Worm (Caenorhabditis elegans) whole organism, L2 larva: ENCODE data around the gene C15H9.11.

ENCODE experiments used
- C34F6.9 ChIP-seq: fragments of 150-350 bp; optimal IDR thresholded peaks from 2 replicates; lab custom pipeline; 2014; ENCODE audit warnings: missing biosample characterization, missing genetic modification characterization
- F13H6.1 ChIP-seq: sonication (generic microtip); optimal IDR thresholded peaks from 2 replicates; lab custom pipeline; 2016; ENCODE audit warnings: missing genetic modification characterization, missing compliant biosample characterization
- R02D3.7 ChIP-seq: fragments of 150-350 bp; optimal IDR thresholded peaks from 2 replicates; lab custom pipeline; 2014; ENCODE audit warnings: missing biosample characterization, missing genetic modification characterization
- Y55F3AM.14 ChIP-seq: fragments of 200-800 bp; sonication (Bioruptor generic); optimal IDR thresholded peaks from 2 replicates; lab custom pipeline; 2018; ENCODE audit warnings: mild to moderate bottlenecking, missing genetic modification characterization, missing compliant biosample characterization
- ZK546.5 ChIP-seq: sonication (generic microtip); optimal IDR thresholded peaks from 2 replicates; lab custom pipeline; 2017; ENCODE audit warnings: missing biosample characterization, missing genetic modification characterization
- alr-1 ChIP-seq: fragments of 150-350 bp; optimal IDR thresholded peaks from 2 replicates; lab custom pipeline; 2014; ENCODE audit warnings: missing biosample characterization, missing genetic modification characterization
- aly-2 ChIP-seq: fragments of 150-350 bp; optimal IDR thresholded peaks from 2 replicates; lab custom pipeline; 2014; ENCODE audit warnings: missing biosample characterization, missing genetic modification characterization
- ama-1 ChIP-seq: fragments of 150-350 bp; optimal IDR thresholded peaks from 2 replicates; lab custom pipeline; 2018; ENCODE audit warnings: inconsistent platforms
- blmp-1 ChIP-seq: sonication (generic microtip); optimal IDR thresholded peaks from 2 replicates; lab custom pipeline; 2017; ENCODE audit warnings: missing genetic modification characterization, mild to moderate bottlenecking, missing compliant biosample characterization, antibody characterized with exemption, moderate library complexity; ENCODE audit not compliant: insufficient read depth
- ceh-16 ChIP-seq: fragments of 150-350 bp; optimal IDR thresholded peaks from 2 replicates; lab custom pipeline; 2014; ENCODE audit warnings: missing biosample characterization, missing genetic modification characterization
- crh-2 ChIP-seq: sonication (generic microtip); optimal IDR thresholded peaks from 2 replicates; lab custom pipeline; 2017; ENCODE audit warnings: missing biosample characterization, missing genetic modification characterization
- dmd-4 ChIP-seq: sonication (generic microtip); optimal IDR thresholded peaks from 2 replicates; lab custom pipeline; 2017; ENCODE audit warnings: missing biosample characterization, missing genetic modification characterization
- egl-27 ChIP-seq: sonication (generic microtip); optimal IDR thresholded peaks from 3 replicates; lab custom pipeline; 2017; ENCODE audit warnings: missing biosample characterization, missing genetic modification reagents, missing genetic modification characterization
- elt-1 ChIP-seq: fragments of 150-350 bp; optimal IDR thresholded peaks from 2 replicates; lab custom pipeline; 2014; ENCODE audit warnings: missing biosample characterization, missing genetic modification characterization
- elt-3 ChIP-seq: sonication (generic microtip); optimal IDR thresholded peaks from 2 replicates; lab custom pipeline; 2017; ENCODE audit warnings: missing biosample characterization, missing genetic modification characterization
- fos-1 ChIP-seq: fragments of 150-350 bp; optimal IDR thresholded peaks from 2 replicates; lab custom pipeline; 2014; ENCODE audit warnings: missing biosample characterization, missing genetic modification characterization
- gmeb-1 ChIP-seq: fragments of 150-350 bp; optimal IDR thresholded peaks from 2 replicates; lab custom pipeline; 2014; ENCODE audit warnings: missing biosample characterization, missing genetic modification characterization
- lin-11 ChIP-seq: fragments of 150-350 bp; sonication (generic microtip); optimal IDR thresholded peaks from 2 replicates; lab custom pipeline; 2014; ENCODE audit warnings: missing biosample characterization, missing genetic modification characterization, inconsistent platforms, mixed read lengths
- lin-39 ChIP-seq: fragments of 150-350 bp; optimal IDR thresholded peaks from 2 replicates; lab custom pipeline; 2014; ENCODE audit warnings: missing biosample characterization, missing genetic modification reagents, missing genetic modification characterization
- lsy-2 ChIP-seq, 2 experiments: fragments of 150-350 bp in 1 of 2; sonication (generic microtip) in 1 of 2; optimal IDR thresholded peaks; 2 replicates each; lab custom pipeline; 2014 to 2017; ENCODE audit warnings: missing biosample characterization in 2 of 2, missing genetic modification characterization in 2 of 2
- mab-5 ChIP-seq: fragments of 150-350 bp; optimal IDR thresholded peaks from 2 replicates; lab custom pipeline; 2014; ENCODE audit warnings: missing biosample characterization, missing genetic modification characterization
- mbf-1 ChIP-seq: sonication (generic microtip); optimal IDR thresholded peaks from 2 replicates; lab custom pipeline; 2017; ENCODE audit warnings: missing biosample characterization, missing genetic modification characterization
- mdl-1 ChIP-seq, 2 experiments: fragments of 150-350 bp in 1 of 2; sonication (generic microtip) in 1 of 2; optimal IDR thresholded peaks; 2 replicates each; lab custom pipeline; 2017; ENCODE audit warnings: missing biosample characterization in 2 of 2, missing genetic modification characterization in 2 of 2
- nhr-10 ChIP-seq: sonication (generic microtip); optimal IDR thresholded peaks from 2 replicates; lab custom pipeline; 2017; ENCODE audit warnings: missing biosample characterization, missing genetic modification characterization
- nhr-11 ChIP-seq: fragments of 150-350 bp; optimal IDR thresholded peaks from 2 replicates; lab custom pipeline; 2014; ENCODE audit warnings: missing biosample characterization, missing genetic modification characterization
- nhr-12 ChIP-seq: fragments of 150-350 bp; optimal IDR thresholded peaks from 2 replicates; lab custom pipeline; 2014; ENCODE audit warnings: missing biosample characterization, missing genetic modification characterization
- nhr-129 ChIP-seq: fragments of 150-350 bp; optimal IDR thresholded peaks from 2 replicates; lab custom pipeline; 2014; ENCODE audit warnings: missing biosample characterization, missing genetic modification characterization
- nhr-21 ChIP-seq: fragments of 150-350 bp; optimal IDR thresholded peaks from 2 replicates; lab custom pipeline; 2014; ENCODE audit warnings: missing biosample characterization, missing genetic modification characterization
- nhr-23 ChIP-seq: fragments of 150-350 bp; optimal IDR thresholded peaks from 2 replicates; lab custom pipeline; 2014; ENCODE audit warnings: missing biosample characterization, missing genetic modification reagents, missing genetic modification characterization
- nhr-237 ChIP-seq: fragments of 150-350 bp; optimal IDR thresholded peaks from 2 replicates; lab custom pipeline; 2014; ENCODE audit warnings: missing biosample characterization, missing genetic modification characterization
- nhr-25 ChIP-seq: fragments of 150-350 bp; sonication (generic microtip); optimal IDR thresholded peaks from 3 replicates; lab custom pipeline; 2014; ENCODE audit warnings: missing biosample characterization, missing genetic modification characterization
- nhr-6 ChIP-seq: fragments of 150-350 bp; optimal IDR thresholded peaks from 2 replicates; lab custom pipeline; 2014; ENCODE audit warnings: missing biosample characterization, missing genetic modification characterization
- nhr-77 ChIP-seq: fragments of 150-350 bp; optimal IDR thresholded peaks from 2 replicates; lab custom pipeline; 2014; ENCODE audit warnings: missing biosample characterization, missing genetic modification characterization
- peb-1 ChIP-seq: fragments of 150-350 bp; optimal IDR thresholded peaks from 2 replicates; lab custom pipeline; 2014; ENCODE audit warnings: missing biosample characterization, missing genetic modification characterization
- sem-4 ChIP-seq: fragments of 150-350 bp; optimal IDR thresholded peaks from 2 replicates; lab custom pipeline; 2014; ENCODE audit warnings: missing biosample characterization, missing genetic modification reagents, missing genetic modification characterization
- skn-1 ChIP-seq: sonication (generic microtip); optimal IDR thresholded peaks from 2 replicates; lab custom pipeline; 2017; ENCODE audit warnings: missing biosample characterization, missing genetic modification characterization
- sma-3 ChIP-seq: sonication (generic microtip); optimal IDR thresholded peaks from 2 replicates; lab custom pipeline; 2016; ENCODE audit warnings: missing genetic modification reagents, missing genetic modification characterization, missing compliant biosample characterization
- sma-9 ChIP-seq, 2 experiments: fragments of 150-350 bp in 1 of 2; sonication (generic microtip) in 1 of 2; optimal IDR thresholded peaks; 2 replicates each; lab custom pipeline; 2014 to 2016; ENCODE audit warnings: missing genetic modification characterization in 2 of 2, mild to moderate bottlenecking in 1 of 2, missing biosample characterization in 1 of 2, missing compliant biosample characterization in 1 of 2, missing genetic modification reagents in 1 of 2, moderate library complexity in 1 of 2
- snpc-4 ChIP-seq: fragments of 150-350 bp; optimal IDR thresholded peaks from 2 replicates; lab custom pipeline; 2014; ENCODE audit warnings: missing biosample characterization, missing genetic modification characterization
- unc-39 ChIP-seq: fragments of 150-350 bp; optimal IDR thresholded peaks from 2 replicates; lab custom pipeline; 2014; ENCODE audit warnings: missing biosample characterization, missing genetic modification characterization
- unc-55 ChIP-seq: fragments of 150-350 bp; sonication (generic microtip); optimal IDR thresholded peaks from 3 replicates; lab custom pipeline; 2014; ENCODE audit warnings: missing biosample characterization, missing genetic modification reagents, missing genetic modification characterization
- unc-62 ChIP-seq: fragments of 150-350 bp; optimal IDR thresholded peaks from 2 replicates; lab custom pipeline; 2014; ENCODE audit warnings: missing biosample characterization, missing genetic modification reagents, missing genetic modification characterization
- zag-1 ChIP-seq: fragments of 150-350 bp; optimal IDR thresholded peaks from 2 replicates; lab custom pipeline; 2014; ENCODE audit warnings: missing biosample characterization, missing genetic modification characterization
- ztf-1 ChIP-seq: fragments of 200-800 bp; sonication (Bioruptor generic); conservative IDR thresholded peaks from 2 replicates; pipeline ENCODE4 v1.3.6; 2022; ENCODE audit warnings: missing genetic modification characterization, missing compliant biosample characterization
- ztf-11 ChIP-seq: sonication (generic microtip); optimal IDR thresholded peaks from 2 replicates; lab custom pipeline; 2017; ENCODE audit warnings: missing biosample characterization, missing genetic modification characterization
- ztf-4 ChIP-seq: fragments of 150-350 bp; optimal IDR thresholded peaks from 2 replicates; lab custom pipeline; 2014; ENCODE audit warnings: missing biosample characterization, missing genetic modification characterization

Gene C15H9.11

DNA sequence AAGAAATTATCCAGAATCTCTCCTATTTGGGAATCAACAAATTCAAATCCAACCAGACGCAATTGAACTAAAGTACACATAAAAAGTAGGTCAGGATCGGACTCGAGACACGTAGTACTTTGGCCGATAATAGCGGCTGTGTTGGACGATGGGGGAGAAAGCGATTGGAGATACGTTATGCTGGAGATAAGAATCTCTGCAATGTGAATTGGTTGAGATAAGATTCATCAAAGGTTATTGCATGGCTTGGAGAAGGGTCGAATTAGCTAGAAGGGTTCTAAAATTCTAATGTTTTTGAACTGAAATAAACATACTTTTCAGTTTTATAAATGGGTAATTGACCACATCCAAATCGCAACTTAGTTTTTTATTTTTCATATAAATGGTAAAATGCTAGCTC is 10.7 kb downstream of the C15H9.11 start:
- no peak for TF ChIP-seq lsy-2 (tag; optimal IDR thresholded peaks at IDR 0.05; lab: Kevin White, UChicago)
- no peak for TF ChIP-seq nhr-129 (tag; lab: Kevin White, UChicago)
- TF ChIP-seq aly-2 (tag; lab: Kevin White, UChicago) = no peak
- TF ChIP-seq ztf-11 (tag; lab: Kevin White, UChicago) = no peak
- TF ChIP-seq F13H6.1 = no peak
- TF ChIP-seq snpc-4 (tag; lab: Kevin White, UChicago) = no peak
- TF ChIP-seq skn-1 (tag; lab: Kevin White, UChicago) = no peak
- TF ChIP-seq crh-2 = no peak
- no peak for TF ChIP-seq R02D3.7 (tag; lab: Kevin White, UChicago)
- no peak for TF ChIP-seq ztf-4
- TF ChIP-seq zag-1 (tag; lab: Kevin White, UChicago) = no peak
- TF ChIP-seq elt-1 (tag; lab: Kevin White, UChicago) = peak; percentile 95
- TF ChIP-seq lin-11 = no peak
- TF ChIP-seq sem-4 = peak; percentile 27
- TF ChIP-seq alr-1 (tag; lab: Kevin White, UChicago) = no peak
- TF ChIP-seq nhr-11 (tag; lab: Kevin White, UChicago) = no peak
- no peak for TF ChIP-seq nhr-23 (tag; lab: Kevin White, UChicago)
- TF ChIP-seq fos-1 (tag; lab: Kevin White, UChicago) = no peak
- TF ChIP-seq nhr-77 (tag; lab: Kevin White, UChicago) = no peak
- TF ChIP-seq dmd-4 (tag; lab: Kevin White, UChicago) = no peak
- no peak for TF ChIP-seq nhr-10 (tag; lab: Kevin White, UChicago)
- TF ChIP-seq Y55F3AM.14 = no peak
- TF ChIP-seq unc-39 (tag; lab: Kevin White, UChicago) = no peak
- peak; percentile 82 for TF ChIP-seq sma-9 (GFP tag; optimal IDR thresholded peaks at IDR 0.05; lab: Kevin White, UChicago)
- no peak for TF ChIP-seq sma-9 (tag; optimal IDR thresholded peaks at IDR 0.05; lab: Kevin White, UChicago)
- TF ChIP-seq unc-55 = no peak
- no peak for TF ChIP-seq ama-1 (lab: Kevin White, UChicago)
- no peak for TF ChIP-seq sma-3 (GFP tag; lab: Kevin White, UChicago)
- no peak for TF ChIP-seq gmeb-1 (tag; lab: Kevin White, UChicago)
- TF ChIP-seq nhr-237 = no peak
- TF ChIP-seq mdl-1 (tag; optimal IDR thresholded peaks at IDR 0.05; lab: Kevin White, UChicago) = no peak
- no peak for TF ChIP-seq nhr-21
- TF ChIP-seq mbf-1 (tag; lab: Kevin White, UChicago) = no peak
- no peak for TF ChIP-seq elt-3 (tag; lab: Kevin White, UChicago)
- no peak for TF ChIP-seq egl-27 (tag; lab: Kevin White, UChicago)
- no peak for TF ChIP-seq ztf-1 (GFP tag; lab: Robert Waterston, UW)
- no peak for TF ChIP-seq nhr-12 (tag; lab: Kevin White, UChicago)
- no peak for TF ChIP-seq ZK546.5 (tag; lab: Kevin White, UChicago)
- no peak for TF ChIP-seq unc-62 (GFP tag; lab: Kevin White, UChicago)
- TF ChIP-seq lin-39 (tag; lab: Kevin White, UChicago) = no peak
- no peak for TF ChIP-seq nhr-25 (tag; lab: Kevin White, UChicago)
- no peak for TF ChIP-seq peb-1
- no peak for TF ChIP-seq mab-5 (tag; lab: Kevin White, UChicago)
- TF ChIP-seq nhr-6 = no peak
- peak; percentile 71 for TF ChIP-seq blmp-1 (tag; lab: Kevin White, UChicago)
- peak; percentile 84 for TF ChIP-seq ceh-16 (tag; lab: Kevin White, UChicago)

DNA sequence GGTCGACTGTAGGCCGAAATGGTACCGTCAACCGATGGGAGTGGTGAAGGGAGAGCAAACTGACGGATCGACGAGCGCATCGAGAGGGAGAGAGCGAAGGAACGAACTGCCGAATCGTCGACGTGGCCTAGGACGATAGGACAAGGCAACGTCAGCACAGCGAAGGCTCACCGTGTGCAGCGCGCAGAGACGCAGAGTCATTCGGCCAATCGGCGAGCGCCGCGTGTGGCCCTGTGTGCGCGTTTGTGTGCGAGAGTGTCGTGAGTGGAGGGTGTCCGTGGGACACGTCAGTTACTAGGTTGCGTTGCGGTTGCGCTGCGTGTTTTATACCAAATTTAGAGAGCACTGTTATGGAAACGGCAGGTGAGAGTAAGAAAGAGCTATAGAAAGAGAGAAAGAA is 11.2 kb downstream of the C15H9.11 start, which contains the start of gene hsp-3:
Gene hsp-3 (minus strand): TSS at position 158 of the 400 bp plus-strand sequence.
- TF ChIP-seq zag-1 (tag; lab: Kevin White, UChicago) (peak; percentile 80), R02D3.7 (tag; lab: Kevin White, UChicago) (peak; percentile 26), ceh-16 (tag; lab: Kevin White, UChicago) (peak; percentile 97), fos-1 (tag; lab: Kevin White, UChicago) (peak; percentile 96), ama-1 (lab: Kevin White, UChicago) (no peak), mab-5 (tag; lab: Kevin White, UChicago) (peak; percentile 94), alr-1 (tag; lab: Kevin White, UChicago) (no peak), snpc-4 (tag; lab: Kevin White, UChicago) (peak; percentile 69), sma-3 (GFP tag; lab: Kevin White, UChicago) (peak; percentile 98), nhr-10 (tag; lab: Kevin White, UChicago) (peak; percentile 64), lin-39 (tag; lab: Kevin White, UChicago) (no peak), nhr-21 (peak; percentile 96), nhr-77 (tag; lab: Kevin White, UChicago) (peak; percentile 77), blmp-1 (tag; lab: Kevin White, UChicago) (peak; percentile 74), gmeb-1 (tag; lab: Kevin White, UChicago) (peak; percentile 86), nhr-129 (tag; lab: Kevin White, UChicago) (peak; percentile 98), sem-4 (peak; percentile 89), mdl-1 (tag; optimal IDR thresholded peaks at IDR 0.05; lab: Kevin White, UChicago) (peak; percentile 76 to 88), dmd-4 (tag; lab: Kevin White, UChicago) (no peak), ztf-1 (GFP tag; lab: Robert Waterston, UW) (no peak), skn-1 (tag; lab: Kevin White, UChicago) (no peak), C34F6.9 (peak; percentile 94), lsy-2 (tag; optimal IDR thresholded peaks at IDR 0.05; lab: Kevin White, UChicago) (peak; percentile 92 to 96), elt-3 (tag; lab: Kevin White, UChicago) (no peak), nhr-237 (peak; percentile 73), ztf-4 (peak; percentile 86), ZK546.5 (tag; lab: Kevin White, UChicago) (peak; percentile 24), F13H6.1 (peak; percentile 96), mbf-1 (tag; lab: Kevin White, UChicago) (no peak), nhr-11 (tag; lab: Kevin White, UChicago) (no peak), ztf-11 (tag; lab: Kevin White, UChicago) (no peak), sma-9 (GFP tag; optimal IDR thresholded peaks at IDR 0.05; lab: Kevin White, UChicago) (peak; percentile 97), sma-9 (tag; optimal IDR thresholded peaks at IDR 0.05; lab: Kevin White, UChicago) (no peak), egl-27 (tag; lab: Kevin White, UChicago) (peak; percentile 88), crh-2 (peak; percentile 100), nhr-23 (tag; lab: Kevin White, UChicago) (peak; percentile 40), nhr-25 (tag; lab: Kevin White, UChicago) (peak; percentile 92), peb-1 (no peak), nhr-12 (tag; lab: Kevin White, UChicago) (peak; percentile 9)
